Fruit fly (Drosophila melanogaster) whole organism, prepupa: ENCODE results near the gene mamo.
A peak's percentile ranks its signal among the peaks of the same experiment; 100 is the strongest.

ENCODE experiments used
- Blimp-1 ChIP-seq: fragments of 200-800 bp; sonication (Bioruptor generic); optimal IDR thresholded peaks from 3 replicates; lab custom pipeline; 2017; ENCODE audit warnings: missing biosample characterization, missing genetic modification characterization, mild to moderate bottlenecking, moderate library complexity, missing genetic modification reagents
- CG10631 ChIP-seq: fragments of 200-800 bp; sonication (Bioruptor generic); optimal IDR thresholded peaks from 2 replicates; lab custom pipeline; 2016; ENCODE audit warnings: missing biosample characterization, missing genetic modification characterization
- CG10669 ChIP-seq: fragments of 200-800 bp; sonication (Bioruptor generic); optimal IDR thresholded peaks from 3 replicates; lab custom pipeline; 2018; ENCODE audit warnings: missing biosample characterization, mild to moderate bottlenecking, missing genetic modification characterization, moderate library complexity
- CG11294 ChIP-seq: fragments of 200-800 bp; sonication (Bioruptor generic); IDR thresholded peaks from 2 replicates; pipeline ENCODE4 v1.3.6; 2022; ENCODE audit warnings: missing biosample characterization, missing genetic modification characterization
- CG11762 ChIP-seq: fragments of 200-800 bp; sonication (Bioruptor generic); optimal IDR thresholded peaks from 3 replicates; lab custom pipeline; 2016; ENCODE audit warnings: missing biosample characterization, missing genetic modification characterization; ENCODE audit not compliant: insufficient read depth
- CG11902 ChIP-seq: fragments of 200-800 bp; sonication (Bioruptor generic); optimal IDR thresholded peaks from 3 replicates; lab custom pipeline; 2016; ENCODE audit warnings: missing biosample characterization, missing genetic modification characterization
- CG16779 ChIP-seq: fragments of 200-800 bp; sonication (Bioruptor generic); optimal IDR thresholded peaks from 3 replicates; lab custom pipeline; 2017; ENCODE audit warnings: missing biosample characterization, mild to moderate bottlenecking, missing genetic modification characterization
- CG3032 ChIP-seq: fragments of 200-800 bp; optimal IDR thresholded peaks from 2 replicates; lab custom pipeline; 2019; ENCODE audit warnings: missing biosample characterization, mild to moderate bottlenecking, missing genetic modification characterization, moderate library complexity
- CG32006 ChIP-seq: fragments of 200-800 bp; sonication (Bioruptor generic); optimal IDR thresholded peaks from 3 replicates; lab custom pipeline; 2017; ENCODE audit warnings: missing biosample characterization, mild to moderate bottlenecking, missing genetic modification characterization
- CG34406 ChIP-seq: fragments of 200-800 bp; sonication (Bioruptor generic); optimal IDR thresholded peaks from 3 replicates; lab custom pipeline; 2016; ENCODE audit warnings: missing biosample characterization, missing genetic modification characterization
- CG3919 ChIP-seq: fragments of 200-800 bp; sonication (Bioruptor generic); optimal IDR thresholded peaks from 3 replicates; lab custom pipeline; 2016; ENCODE audit warnings: missing biosample characterization, missing genetic modification characterization
- CG6163 ChIP-seq: fragments of 200-800 bp; sonication (Bioruptor generic); IDR thresholded peaks from 3 replicates; pipeline ENCODE4 v1.3.6; 2022; ENCODE audit warnings: missing biosample characterization, missing genetic modification characterization
- CG6276 ChIP-seq: fragments of 200-800 bp; sonication (Bioruptor generic); optimal IDR thresholded peaks from 2 replicates; lab custom pipeline; 2017; ENCODE audit warnings: missing biosample characterization, mild to moderate bottlenecking, missing genetic modification characterization
- CG6792 ChIP-seq: fragments of 200-800 bp; sonication (Bioruptor generic); optimal IDR thresholded peaks from 3 replicates; lab custom pipeline; 2016; ENCODE audit warnings: missing biosample characterization, missing genetic modification characterization
- CG6808 ChIP-seq: fragments of 200-800 bp; sonication (Bioruptor generic); optimal IDR thresholded peaks from 3 replicates; lab custom pipeline; 2017; ENCODE audit warnings: missing biosample characterization, missing genetic modification characterization, mild to moderate bottlenecking, moderate library complexity, missing genetic modification reagents
- CG6854 ChIP-seq: fragments of 200-800 bp; sonication (Bioruptor generic); optimal IDR thresholded peaks from 2 replicates; lab custom pipeline; 2017; ENCODE audit warnings: missing biosample characterization, mild to moderate bottlenecking, missing genetic modification characterization
- CG7368 ChIP-seq: fragments of 200-800 bp; sonication (Bioruptor generic); optimal IDR thresholded peaks from 3 replicates; lab custom pipeline; 2016; ENCODE audit warnings: missing biosample characterization, missing genetic modification characterization
- CG8119 ChIP-seq: fragments of 200-800 bp; sonication (Bioruptor generic); IDR thresholded peaks from 3 replicates; pipeline ENCODE4 v1.3.6; 2022; ENCODE audit warnings: missing biosample characterization, missing genetic modification characterization
- CG8319 ChIP-seq: fragments of 200-800 bp; sonication (Bioruptor generic); optimal IDR thresholded peaks from 3 replicates; lab custom pipeline; 2016; ENCODE audit warnings: missing biosample characterization, missing genetic modification characterization
- CG8632 ChIP-seq: fragments of 200-800 bp; sonication (Bioruptor generic); optimal IDR thresholded peaks from 3 replicates; lab custom pipeline; 2016; ENCODE audit warnings: missing biosample characterization, missing genetic modification characterization
- CG9139 ChIP-seq: fragments of 200-800 bp; sonication (Bioruptor generic); optimal IDR thresholded peaks from 3 replicates; lab custom pipeline; 2017; ENCODE audit warnings: missing biosample characterization, mild to moderate bottlenecking, missing genetic modification characterization
- Eip75B ChIP-seq: fragments of 200-800 bp; sonication (Bioruptor generic); optimal IDR thresholded peaks from 3 replicates; lab custom pipeline; 2016; ENCODE audit warnings: missing biosample characterization, missing genetic modification characterization
- Ets21C ChIP-seq: fragments of 200-800 bp; sonication (Bioruptor generic); optimal IDR thresholded peaks from 3 replicates; lab custom pipeline; 2016; ENCODE audit warnings: missing biosample characterization, missing genetic modification characterization
- Gug ChIP-seq: fragments of 200-800 bp; sonication (Bioruptor generic); IDR thresholded peaks from 2 replicates; pipeline ENCODE4 v1.3.6; 2022; ENCODE audit warnings: missing biosample characterization, missing genetic modification characterization
- Hr38 ChIP-seq: sonication (Bioruptor generic); optimal IDR thresholded peaks from 2 replicates; lab custom pipeline; 2016; ENCODE audit warnings: missing biosample characterization, missing genetic modification characterization
- Hr39 ChIP-seq: fragments of 200-800 bp; sonication (Bioruptor generic); optimal IDR thresholded peaks from 2 replicates; lab custom pipeline; 2016; ENCODE audit warnings: missing biosample characterization, missing genetic modification characterization
- Hr4 ChIP-seq: fragments of 200-800 bp; sonication (Bioruptor generic); optimal IDR thresholded peaks from 3 replicates; lab custom pipeline; 2016; ENCODE audit warnings: missing biosample characterization, missing genetic modification characterization
- Lpt ChIP-seq: fragments of 200-800 bp; sonication (Bioruptor generic); optimal IDR thresholded peaks from 3 replicates; lab custom pipeline; 2016; ENCODE audit warnings: missing biosample characterization, missing genetic modification characterization
- Met ChIP-seq: fragments of 200-800 bp; sonication (Bioruptor generic); optimal IDR thresholded peaks from 3 replicates; lab custom pipeline; 2016; ENCODE audit warnings: missing biosample characterization, missing genetic modification characterization
- Smox ChIP-seq: fragments of 200-800 bp; sonication (Bioruptor generic); optimal IDR thresholded peaks from 3 replicates; lab custom pipeline; 2016; ENCODE audit warnings: missing biosample characterization, missing genetic modification characterization
- Sox102F ChIP-seq: fragments of 200-800 bp; sonication (Bioruptor generic); optimal IDR thresholded peaks from 2 replicates; lab custom pipeline; 2016; ENCODE audit warnings: missing biosample characterization, mild to moderate bottlenecking, missing genetic modification characterization
- Sox14 ChIP-seq: fragments of 200-800 bp; sonication (Bioruptor generic); optimal IDR thresholded peaks from 3 replicates; lab custom pipeline; 2016; ENCODE audit warnings: missing biosample characterization, missing genetic modification characterization
- Sox15 ChIP-seq: fragments of 200-800 bp; sonication (Bioruptor generic); optimal IDR thresholded peaks from 3 replicates; lab custom pipeline; 2016; ENCODE audit warnings: missing biosample characterization, missing genetic modification characterization
- achi ChIP-seq: fragments of 200-800 bp; sonication (Bioruptor generic); optimal IDR thresholded peaks from 3 replicates; lab custom pipeline; 2016; ENCODE audit warnings: missing biosample characterization, missing genetic modification characterization
- acj6 ChIP-seq: fragments of 200-800 bp; sonication (Bioruptor generic); optimal IDR thresholded peaks from 3 replicates; lab custom pipeline; 2016; ENCODE audit warnings: missing biosample characterization, missing genetic modification characterization
- cyc ChIP-seq: fragments of 200-800 bp; sonication (Bioruptor generic); optimal IDR thresholded peaks from 3 replicates; lab custom pipeline; 2016; ENCODE audit warnings: missing biosample characterization, missing genetic modification characterization
- dac ChIP-seq: fragments of 200-800 bp; sonication (Bioruptor generic); optimal IDR thresholded peaks from 2 replicates; lab custom pipeline; 2017; ENCODE audit warnings: missing biosample characterization, mild to moderate bottlenecking, missing genetic modification characterization
- dsx ChIP-seq: fragments of 200-800 bp; optimal IDR thresholded peaks from 3 replicates; lab custom pipeline; 2019; ENCODE audit warnings: missing biosample characterization, mild to moderate bottlenecking, missing genetic modification characterization, moderate library complexity; ENCODE audit not compliant: poor library complexity, severe bottlenecking
- eg ChIP-seq: fragments of 200-800 bp; sonication (Bioruptor generic); IDR thresholded peaks from 3 replicates; pipeline ENCODE4 v1.3.6; 2022; ENCODE audit warnings: missing biosample characterization, missing genetic modification characterization
- esn ChIP-seq: fragments of 200-800 bp; sonication (Bioruptor generic); optimal IDR thresholded peaks from 2 replicates; lab custom pipeline; 2016; ENCODE audit warnings: missing biosample characterization, mild to moderate bottlenecking, missing genetic modification characterization, moderate library complexity
- fd59A ChIP-seq: fragments of 200-800 bp; sonication (Bioruptor generic); optimal IDR thresholded peaks from 2 replicates; lab custom pipeline; 2017; ENCODE audit warnings: missing biosample characterization, mild to moderate bottlenecking, missing genetic modification characterization, missing genetic modification reagents
- fd85E ChIP-seq: fragments of 200-800 bp; sonication (Bioruptor generic); optimal IDR thresholded peaks from 3 replicates; lab custom pipeline; 2016; ENCODE audit warnings: missing biosample characterization, missing genetic modification characterization
- lz ChIP-seq: fragments of 200-800 bp; sonication (Bioruptor generic); optimal IDR thresholded peaks from 3 replicates; lab custom pipeline; 2016; ENCODE audit warnings: missing biosample characterization, missing genetic modification characterization
- net ChIP-seq: fragments of 200-800 bp; sonication (Bioruptor generic); optimal IDR thresholded peaks from 3 replicates; lab custom pipeline; 2016; ENCODE audit warnings: missing biosample characterization, missing genetic modification characterization
- pdm3 ChIP-seq: fragments of 200-800 bp; sonication (Bioruptor generic); optimal IDR thresholded peaks from 3 replicates; lab custom pipeline; 2016; ENCODE audit warnings: missing biosample characterization, missing genetic modification characterization
- salr ChIP-seq, 2 experiments: fragments of 200-800 bp; sonication (Bioruptor generic); optimal IDR thresholded peaks; 3 replicates each; lab custom pipeline; 2016 to 2018; ENCODE audit warnings: missing biosample characterization in 2 of 2, missing genetic modification characterization in 2 of 2, mild to moderate bottlenecking in 1 of 2
- ss ChIP-seq, 2 experiments: fragments of 200-800 bp; sonication (Bioruptor generic); optimal IDR thresholded peaks; 2 replicates in 1 of 2; 3 replicates in 1 of 2; lab custom pipeline; 2017 to 2018; ENCODE audit warnings: mild to moderate bottlenecking in 2 of 2, missing biosample characterization in 2 of 2, missing genetic modification characterization in 2 of 2, moderate library complexity in 1 of 2
- svp ChIP-seq: fragments of 200-800 bp; sonication (Bioruptor generic); peaks from one replicate; lab custom pipeline; 2016; ENCODE audit warnings: missing biosample characterization, missing genetic modification characterization
- topi ChIP-seq: fragments of 200-800 bp; sonication (Bioruptor generic); optimal IDR thresholded peaks from 3 replicates; lab custom pipeline; 2016; ENCODE audit warnings: missing biosample characterization, missing genetic modification characterization
- vri ChIP-seq: fragments of 200-800 bp; sonication (Bioruptor generic); optimal IDR thresholded peaks from 3 replicates; lab custom pipeline; 2016; ENCODE audit warnings: missing biosample characterization, mild to moderate bottlenecking, missing genetic modification characterization

Gene mamo

DNA sequence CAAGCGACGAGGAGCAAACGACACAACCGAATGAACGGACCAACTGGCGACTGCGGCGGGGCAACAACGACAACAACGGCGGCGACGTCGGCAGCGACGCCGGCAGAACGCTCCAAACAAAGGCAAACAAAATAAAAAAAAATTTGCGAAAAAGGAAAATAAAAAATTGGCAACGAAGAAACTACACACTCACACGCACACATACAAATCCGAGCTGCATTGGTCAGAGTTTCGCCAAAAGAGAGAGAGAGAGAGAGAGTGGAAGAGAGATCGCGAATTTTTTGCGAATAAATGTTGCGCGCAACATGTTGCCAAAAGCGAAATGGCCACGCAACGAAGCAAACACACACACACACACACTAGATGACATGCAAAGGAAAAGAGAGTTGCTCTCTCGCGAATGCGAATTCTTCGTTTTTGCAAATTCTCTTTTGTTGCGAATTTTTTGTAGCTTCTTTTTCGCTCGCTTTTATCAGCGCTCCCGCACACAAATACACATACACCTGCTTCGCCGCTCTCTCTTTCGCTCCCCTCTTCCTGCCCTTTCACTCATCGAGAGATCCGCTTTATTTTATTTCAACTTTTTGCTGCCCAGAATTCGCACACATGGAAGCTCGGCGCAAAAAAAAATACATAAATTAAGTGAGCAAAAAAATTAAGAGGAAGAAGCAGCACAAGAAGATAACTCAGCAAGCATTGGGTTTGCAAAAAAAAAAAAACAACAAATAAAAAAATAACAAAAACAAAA lies at the start of gene mamo:
Gene mamo (minus strand): TSS at position 54 of the 748 bp plus-strand sequence.
- peak; percentile 83 for TF ChIP-seq Lpt (GFP tag; lab: Kevin White, UChicago)
- TF ChIP-seq dac (GFP tag; lab: Kevin White, UChicago), result peak; percentile 81
- peak; percentile 90 for TF ChIP-seq net (GFP tag; lab: Kevin White, UChicago)
- peak; percentile 44 for TF ChIP-seq CG8319 (GFP tag; lab: Kevin White, UChicago)
- TF ChIP-seq CG11902 (GFP tag; lab: Kevin White, UChicago), result no peak
- TF ChIP-seq ss (GFP tag; optimal IDR thresholded peaks at IDR 0.05; lab: Kevin White, UChicago), result peak; percentile 98 to 99
- peak; percentile 97 for TF ChIP-seq CG6276 (GFP tag; lab: Kevin White, UChicago)
- peak; percentile 70 for TF ChIP-seq CG11762 (GFP tag; lab: Kevin White, UChicago)
- TF ChIP-seq CG8632 (GFP tag; lab: Kevin White, UChicago), result peak; percentile 79
- TF ChIP-seq CG8119 (GFP tag; lab: Robert Waterston, UW), result peak; percentile 97
- TF ChIP-seq fd59A (GFP tag; lab: Kevin White, UChicago), result peak; percentile 83
- peak; percentile 85 for TF ChIP-seq CG32006
- TF ChIP-seq fd85E, result peak; percentile 54
- peak; percentile 95 for TF ChIP-seq CG6854 (GFP tag; lab: Kevin White, UChicago)
- TF ChIP-seq CG6808, result peak; percentile 96
- peak; percentile 92 for TF ChIP-seq CG10669 (GFP tag; lab: Kevin White, UChicago)
- TF ChIP-seq eg (GFP tag; lab: Robert Waterston, UW), result peak; percentile 98
- peak; percentile 78 for TF ChIP-seq Blimp-1 (GFP tag; lab: Kevin White, UChicago)
- TF ChIP-seq vri (GFP tag; lab: Kevin White, UChicago), result peak; percentile 93
- TF ChIP-seq topi (GFP tag; lab: Kevin White, UChicago), result peak; percentile 68
- peak; percentile 81 for TF ChIP-seq achi
- TF ChIP-seq Sox14 (GFP tag; lab: Kevin White, UChicago), result peak; percentile 75
- TF ChIP-seq CG6792, result peak; percentile 75
- peak; percentile 94 for TF ChIP-seq dsx (GFP tag; lab: Kevin White, UChicago)
- TF ChIP-seq salr (GFP tag; optimal IDR thresholded peaks at IDR 0.05; lab: Kevin White, UChicago), result peak; percentile 88 to 90
- peak; percentile 12 for TF ChIP-seq Hr39 (GFP tag; lab: Kevin White, UChicago)
- TF ChIP-seq CG34406, result peak; percentile 78
- no peak for TF ChIP-seq Ets21C
- TF ChIP-seq Smox (GFP tag; lab: Kevin White, UChicago), result peak; percentile 67
- TF ChIP-seq lz (GFP tag; lab: Kevin White, UChicago), result peak; percentile 61
- peak; percentile 75 for TF ChIP-seq CG7368 (GFP tag; lab: Kevin White, UChicago)
- TF ChIP-seq CG11294, result peak; percentile 57; the same call in 1 of the 2 replicates
- peak; percentile 97 for TF ChIP-seq CG9139 (GFP tag; lab: Kevin White, UChicago)
- TF ChIP-seq esn, result peak; percentile 68
- peak; percentile 65 for TF ChIP-seq acj6
- TF ChIP-seq CG16779, result peak; percentile 96
- TF ChIP-seq svp (GFP tag; lab: Kevin White, UChicago), result peak; percentile 81
- TF ChIP-seq CG3919 (GFP tag; lab: Kevin White, UChicago), result peak; percentile 75
- peak; percentile 98 for TF ChIP-seq CG6163 (GFP tag; lab: Robert Waterston, UW)
- peak; percentile 83 for TF ChIP-seq pdm3 (GFP tag; lab: Kevin White, UChicago)
- peak; percentile 58 for TF ChIP-seq Met (GFP tag; lab: Kevin White, UChicago)
- peak; percentile 15 for TF ChIP-seq cyc (GFP tag; lab: Kevin White, UChicago)
- peak; percentile 85 for TF ChIP-seq Sox102F (GFP tag; lab: Kevin White, UChicago)
- TF ChIP-seq Hr4 (GFP tag; lab: Kevin White, UChicago), result peak; percentile 39
- TF ChIP-seq Sox15 (GFP tag; lab: Kevin White, UChicago), result no peak
- peak; percentile 59 for TF ChIP-seq CG10631 (GFP tag; lab: Kevin White, UChicago)
- TF ChIP-seq Hr38 (GFP tag; lab: Kevin White, UChicago), result no peak
- peak; percentile 93 for TF ChIP-seq CG3032 (tag; lab: Kevin White, UChicago)
- peak; percentile 66 for TF ChIP-seq Gug (GFP tag; lab: Robert Waterston, UW)
- peak; percentile 62 for TF ChIP-seq Eip75B (GFP tag; lab: Kevin White, UChicago)
